Worm (Caenorhabditis elegans): ENCODE data around the gene T28C6.5.

T28C6.5 gene

DNA sequence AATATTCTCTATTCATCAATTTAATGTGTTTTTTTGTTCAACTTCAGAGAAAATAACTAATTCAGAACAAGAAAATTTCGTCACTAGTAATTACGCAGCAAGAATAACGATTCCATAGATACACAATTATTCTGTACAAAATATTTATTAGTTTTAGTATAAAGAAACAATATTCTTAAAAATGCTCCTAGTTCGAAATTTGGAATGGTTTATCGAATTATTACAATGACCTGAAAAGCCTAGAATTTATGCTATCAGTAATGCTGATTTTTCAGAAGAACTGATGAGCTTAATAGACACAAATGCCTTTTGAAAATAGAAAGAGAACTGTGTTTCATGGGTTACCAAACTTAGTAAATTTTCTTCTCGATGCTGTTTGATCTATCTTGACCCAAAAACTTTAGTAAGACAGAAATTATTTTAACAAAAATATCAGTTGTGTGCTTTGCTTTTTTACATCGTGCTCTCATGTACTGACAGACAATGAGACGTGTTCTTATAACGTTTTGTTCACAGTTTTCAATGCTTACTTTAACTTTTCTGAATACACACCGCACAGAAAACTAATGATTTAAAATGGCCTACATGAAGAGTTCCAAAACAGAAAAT, 4.9 kb downstream of the T28C6.5 start:
- TF ChIP-seq gmeb-2 (tag; optimal IDR thresholded peaks at IDR 0.05) (no peak), npax-4 (tag; optimal IDR thresholded peaks at IDR 0.05) (no peak), lin-11 (tag; optimal IDR thresholded peaks at IDR 0.05) (no peak), C08G9.2 (tag; optimal IDR thresholded peaks at IDR 0.05) (no peak), tbx-2 (tag; optimal IDR thresholded peaks at IDR 0.05) (no peak), pag-3 (tag; optimal IDR thresholded peaks at IDR 0.05; ENCODE audit: borderline replicate concordance) (no peak), ahr-1 (tag; optimal IDR thresholded peaks at IDR 0.05) (no peak), pat-9 (tag; optimal IDR thresholded peaks at IDR 0.05) (no peak), ceh-30 (tag; optimal IDR thresholded peaks at IDR 0.05) (no peak), hlh-30 (tag; optimal IDR thresholded peaks at IDR 0.05; ENCODE audit: insufficient read depth) (no peak)

DNA sequence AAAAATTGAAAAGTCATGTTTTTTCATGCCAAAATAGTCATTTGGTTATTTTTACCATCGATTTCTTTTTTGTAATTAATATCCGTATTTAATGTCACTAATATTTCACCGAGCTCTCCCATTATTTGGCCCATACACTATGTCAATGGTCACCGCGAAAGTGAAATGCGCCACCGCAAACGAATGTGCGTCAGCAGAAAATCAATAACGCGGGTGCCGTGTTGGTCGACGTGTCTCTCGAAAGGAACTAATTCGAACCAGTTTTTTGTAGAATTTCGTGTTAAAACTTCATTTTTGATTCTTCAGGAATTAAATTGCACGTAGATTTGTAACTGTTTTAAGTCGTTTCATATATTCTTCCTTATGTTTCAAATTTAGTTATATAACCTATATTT, 5.4 kb downstream of the T28C6.5 start:
- peak; percentile 88 for TF ChIP-seq ceh-48 (tag; optimal IDR thresholded peaks at IDR 0.05)
- no peak for TF ChIP-seq eyg-1 (tag; optimal IDR thresholded peaks at IDR 0.05)

DNA sequence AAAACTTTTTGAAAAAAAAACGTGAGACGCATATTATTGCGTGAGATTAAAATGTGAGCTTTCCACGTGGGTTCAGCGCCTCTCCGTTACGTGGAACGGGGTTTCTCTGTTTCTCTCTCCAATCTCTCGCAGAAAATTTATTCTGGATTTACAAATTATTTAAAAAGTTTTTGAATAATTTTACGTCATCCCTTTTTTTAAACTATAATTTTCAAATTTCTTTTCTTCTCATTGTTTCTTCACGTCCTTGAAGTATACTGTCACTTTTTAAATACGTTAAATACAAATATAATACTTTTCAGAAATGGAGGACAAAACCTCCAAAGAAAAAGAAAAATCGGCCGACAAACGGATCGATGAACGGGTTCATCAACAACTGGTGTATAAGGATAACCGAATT, 6.3 kb downstream of the T28C6.5 start, which contains the start of gene T28C6.7:
Gene T28C6.7, plus strand, starts transcription at position 301 of the 400 bp plus-strand sequence.
- TF ChIP-seq pha-2 (tag; optimal IDR thresholded peaks at IDR 0.05) (no peak), fax-1 (tag; optimal IDR thresholded peaks at IDR 0.05) (no peak), che-1 (tag; optimal IDR thresholded peaks at IDR 0.05) (no peak), ceh-22 (tag; optimal IDR thresholded peaks at IDR 0.05) (no peak), nhr-232 (tag; optimal IDR thresholded peaks at IDR 0.05) (no peak)

DNA sequence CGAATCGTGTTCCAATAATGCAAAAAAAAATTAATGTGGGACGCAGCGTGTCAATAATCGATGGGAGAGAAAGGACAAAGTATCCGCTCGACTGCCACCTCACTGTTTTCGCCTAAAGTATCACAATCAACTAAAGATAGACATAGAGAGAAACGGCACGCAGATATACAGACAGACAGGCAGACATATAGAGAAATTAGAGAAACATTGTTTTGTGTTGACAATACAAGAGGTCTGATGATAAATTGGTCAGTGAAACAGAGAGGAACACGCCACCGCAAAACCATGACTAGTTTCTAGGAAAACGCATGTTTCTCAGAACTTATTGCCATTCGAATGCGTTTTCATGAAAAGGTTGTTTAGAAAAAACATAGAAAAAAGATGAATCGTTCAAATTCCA, 9.3 kb downstream of the T28C6.5 start, which contains the start of gene T28C6.8:
Gene T28C6.8, minus strand, starts transcription at position 137 of the 400 bp plus-strand sequence.
- TF ChIP-seq dve-1 (tag; optimal IDR thresholded peaks at IDR 0.05), result peak; percentile 5
- no peak for TF ChIP-seq ceh-45 (GFP tag; IDR thresholded peaks at IDR 0.05)
- TF ChIP-seq fkh-10 (GFP tag; optimal IDR thresholded peaks at IDR 0.05), result no peak

DNA sequence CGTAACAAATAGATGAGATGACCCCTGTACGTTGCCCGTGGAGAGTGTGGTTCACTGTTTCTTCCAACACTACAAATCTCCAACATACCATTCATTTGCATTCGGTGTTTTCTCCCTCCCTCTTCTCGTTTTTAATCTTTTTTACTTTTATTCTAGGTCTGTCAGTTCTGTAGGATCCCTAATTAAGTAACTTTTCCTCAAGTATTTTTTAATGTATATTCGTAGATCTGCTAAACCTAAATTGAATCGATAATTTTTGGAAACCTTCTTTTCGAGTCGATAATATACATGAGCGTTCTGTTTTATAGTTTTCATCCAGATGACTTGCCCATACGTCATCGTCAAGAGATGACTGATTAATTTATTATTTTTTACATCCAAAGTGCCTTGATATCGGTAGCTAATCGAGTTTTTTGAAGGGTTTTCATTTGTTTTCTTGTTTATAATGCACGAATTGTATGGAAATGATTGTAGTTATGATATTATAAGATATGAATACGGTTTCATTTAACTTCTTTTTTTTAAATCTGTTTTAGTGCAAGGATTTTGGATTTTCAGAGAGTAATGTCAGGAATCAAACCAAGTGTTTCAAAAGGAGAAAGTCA, 19.0 kb downstream of the T28C6.5 start, which contains the start of the genes T28C6.11 and T11B7.1:
Gene T28C6.11, minus strand, starts transcription at position 101 of the 605 bp plus-strand sequence.
Gene T11B7.1, plus strand, starts transcription at position 555 of the 605 bp plus-strand sequence.
- TF ChIP-seq ceh-2 (tag; optimal IDR thresholded peaks at IDR 0.05) (no peak), pax-1 (tag; optimal IDR thresholded peaks at IDR 0.05) (no peak), elt-4 (tag; optimal IDR thresholded peaks at IDR 0.05) (no peak), eyg-1 (tag; optimal IDR thresholded peaks at IDR 0.05) (no peak), hlh-30 (tag; optimal IDR thresholded peaks at IDR 0.05; ENCODE audit: insufficient read depth) (no peak), dve-1 (tag; optimal IDR thresholded peaks at IDR 0.05) (no peak), mec-3 (tag; optimal IDR thresholded peaks at IDR 0.05; ENCODE audit: borderline replicate concordance) (no peak), ztf-16 (tag; optimal IDR thresholded peaks at IDR 0.05) (no peak), T23F11.4 (GFP tag; optimal IDR thresholded peaks at IDR 0.05) (no peak), ceh-31 (tag; optimal IDR thresholded peaks at IDR 0.05) (no peak), ceh-22 (tag; optimal IDR thresholded peaks at IDR 0.05) (no peak), pros-1 (tag; optimal IDR thresholded peaks at IDR 0.05) (no peak), ceh-24 (tag; optimal IDR thresholded peaks at IDR 0.05) (no peak), pat-9 (tag; optimal IDR thresholded peaks at IDR 0.05) (no peak), madf-2 (tag; optimal IDR thresholded peaks at IDR 0.05) (no peak), sox-2 (GFP tag; IDR thresholded peaks at IDR 0.05) (no peak), unc-3 (GFP tag; conservative IDR thresholded peaks at IDR 0.05) (no peak), unc-3 (tag; optimal IDR thresholded peaks at IDR 0.05) (no peak)

All from whole organism, late embryonic.